Worm (Caenorhabditis elegans): ENCODE results near the gene sti-1.

Gene sti-1

ce11 chrV:728822-729493 lies 44.4 kb upstream of the sti-1 start:
- TF ChIP-seq lsy-2 (tag; optimal IDR thresholded peaks at IDR 0.05) = peak in 1 of 2 experiments; percentile 61
- TF ChIP-seq ztf-4 (tag; optimal IDR thresholded peaks at IDR 0.05) = peak; percentile 61
- TF ChIP-seq sem-4 (tag; optimal IDR thresholded peaks at IDR 0.05) = peak; percentile 21
- no peak for TF ChIP-seq skn-1 (tag; optimal IDR thresholded peaks at IDR 0.05)
- TF ChIP-seq lin-13 (GFP tag; optimal IDR thresholded peaks at IDR 0.05) = peak; percentile 42
- peak; percentile 56 for TF ChIP-seq mab-5 (tag; optimal IDR thresholded peaks at IDR 0.05)
- TF ChIP-seq dmd-4 (tag; optimal IDR thresholded peaks at IDR 0.05) = no peak
- TF ChIP-seq nhr-21 (tag; optimal IDR thresholded peaks at IDR 0.05) = peak; percentile 82
- peak in 1 of 2 experiments; percentile 4 for TF ChIP-seq mdl-1 (tag; optimal IDR thresholded peaks at IDR 0.05)
- no peak for TF ChIP-seq nhr-77 (tag; optimal IDR thresholded peaks at IDR 0.05)
- TF ChIP-seq gmeb-1 (tag; optimal IDR thresholded peaks at IDR 0.05) = no peak
- no peak for TF ChIP-seq blmp-1 (tag; optimal IDR thresholded peaks at IDR 0.05; ENCODE audit: insufficient read depth)
- no peak for TF ChIP-seq nhr-25 (tag; optimal IDR thresholded peaks at IDR 0.05)
- TF ChIP-seq unc-62 (GFP tag; optimal IDR thresholded peaks at IDR 0.05) = no peak
- no peak for TF ChIP-seq unc-55 (GFP tag; optimal IDR thresholded peaks at IDR 0.05)
- TF ChIP-seq Y55F3AM.14 (GFP tag; optimal IDR thresholded peaks at IDR 0.05) = peak; percentile 79
- peak; percentile 10 for TF ChIP-seq C34F6.9 (tag; optimal IDR thresholded peaks at IDR 0.05)
- peak; percentile 3 for TF ChIP-seq sma-3 (GFP tag; optimal IDR thresholded peaks at IDR 0.05)
- no peak for TF ChIP-seq ZK546.5 (tag; optimal IDR thresholded peaks at IDR 0.05)
- TF ChIP-seq nhr-129 (tag; optimal IDR thresholded peaks at IDR 0.05) = peak; percentile 89
- peak; percentile 49 for TF ChIP-seq nhr-6 (tag; optimal IDR thresholded peaks at IDR 0.05)
- peak; percentile 65 for TF ChIP-seq crh-2 (tag; optimal IDR thresholded peaks at IDR 0.05)
- no peak for TF ChIP-seq nhr-11 (tag; optimal IDR thresholded peaks at IDR 0.05)
- TF ChIP-seq aly-2 (tag; optimal IDR thresholded peaks at IDR 0.05) = no peak
- TF ChIP-seq fos-1 (tag; optimal IDR thresholded peaks at IDR 0.05) = no peak
- peak; percentile 74 for TF ChIP-seq ama-1 (optimal IDR thresholded peaks at IDR 0.05)
- peak; percentile 76 for TF ChIP-seq F13H6.1 (tag; optimal IDR thresholded peaks at IDR 0.05)
- peak; percentile 88 for TF ChIP-seq sma-9 (GFP tag; optimal IDR thresholded peaks at IDR 0.05)
- TF ChIP-seq sma-9 (tag; optimal IDR thresholded peaks at IDR 0.05) = no peak

- TF ChIP-seq nhr-25 (tag; optimal IDR thresholded peaks at IDR 0.05) = peak; percentile 67
- TF ChIP-seq aly-2 (tag; optimal IDR thresholded peaks at IDR 0.05) = no peak
- no peak for TF ChIP-seq ztf-1 (GFP tag; conservative IDR thresholded peaks at IDR 0.05)
- TF ChIP-seq mab-5 (tag; optimal IDR thresholded peaks at IDR 0.05) = no peak
- TF ChIP-seq blmp-1 (tag; optimal IDR thresholded peaks at IDR 0.05; ENCODE audit: insufficient read depth) = peak; percentile 41
- TF ChIP-seq unc-39 (tag; optimal IDR thresholded peaks at IDR 0.05) = no peak
- TF ChIP-seq lin-13 (GFP tag; optimal IDR thresholded peaks at IDR 0.05) = no peak
- no peak for TF ChIP-seq nhr-11 (tag; optimal IDR thresholded peaks at IDR 0.05)
- TF ChIP-seq fos-1 (tag; optimal IDR thresholded peaks at IDR 0.05) = peak; percentile 20
- no peak for TF ChIP-seq ceh-16 (tag; optimal IDR thresholded peaks at IDR 0.05)
- no peak for TF ChIP-seq ceh-82 (tag; optimal IDR thresholded peaks at IDR 0.05)
- TF ChIP-seq sem-4 (tag; optimal IDR thresholded peaks at IDR 0.05) = no peak
- no peak for TF ChIP-seq peb-1 (tag; optimal IDR thresholded peaks at IDR 0.05)
- no peak for TF ChIP-seq snpc-4 (tag; optimal IDR thresholded peaks at IDR 0.05)
- no peak for TF ChIP-seq mbf-1 (tag; optimal IDR thresholded peaks at IDR 0.05)
- no peak for TF ChIP-seq R02D3.7 (tag; optimal IDR thresholded peaks at IDR 0.05)
- peak; percentile 52 for TF ChIP-seq F13H6.1 (tag; optimal IDR thresholded peaks at IDR 0.05)
- TF ChIP-seq ZK546.5 (tag; optimal IDR thresholded peaks at IDR 0.05) = no peak
- TF ChIP-seq nhr-6 (tag; optimal IDR thresholded peaks at IDR 0.05) = no peak
- TF ChIP-seq unc-62 (GFP tag; optimal IDR thresholded peaks at IDR 0.05) = no peak
- TF ChIP-seq nhr-129 (tag; optimal IDR thresholded peaks at IDR 0.05) = peak; percentile 82
- no peak for TF ChIP-seq nhr-10 (tag; optimal IDR thresholded peaks at IDR 0.05)
- no peak for TF ChIP-seq skn-1 (tag; optimal IDR thresholded peaks at IDR 0.05)
- TF ChIP-seq ztf-11 (tag; optimal IDR thresholded peaks at IDR 0.05) = no peak
- no peak for TF ChIP-seq egl-27 (tag; optimal IDR thresholded peaks at IDR 0.05)
- no peak for TF ChIP-seq zag-1 (tag; optimal IDR thresholded peaks at IDR 0.05)
- no peak for TF ChIP-seq unc-55 (GFP tag; optimal IDR thresholded peaks at IDR 0.05)
- no peak for TF ChIP-seq elt-1 (tag; optimal IDR thresholded peaks at IDR 0.05)
- peak; percentile 81 for TF ChIP-seq sma-9 (GFP tag; optimal IDR thresholded peaks at IDR 0.05)
- TF ChIP-seq sma-9 (tag; optimal IDR thresholded peaks at IDR 0.05) = no peak
- no peak for TF ChIP-seq gmeb-1 (tag; optimal IDR thresholded peaks at IDR 0.05)
- no peak for TF ChIP-seq nhr-77 (tag; optimal IDR thresholded peaks at IDR 0.05)
- TF ChIP-seq alr-1 (tag; optimal IDR thresholded peaks at IDR 0.05) = no peak
- TF ChIP-seq elt-3 (tag; optimal IDR thresholded peaks at IDR 0.05) = no peak
- TF ChIP-seq ztf-4 (tag; optimal IDR thresholded peaks at IDR 0.05) = no peak
- TF ChIP-seq sma-3 (GFP tag; optimal IDR thresholded peaks at IDR 0.05) = peak; percentile 73
- no peak for TF ChIP-seq dmd-4 (tag; optimal IDR thresholded peaks at IDR 0.05)
- TF ChIP-seq nhr-23 (tag; optimal IDR thresholded peaks at IDR 0.05) = no peak
- TF ChIP-seq ama-1 (optimal IDR thresholded peaks at IDR 0.05) = peak; percentile 63
- peak; percentile 92 for TF ChIP-seq Y55F3AM.14 (GFP tag; optimal IDR thresholded peaks at IDR 0.05)
- TF ChIP-seq C34F6.9 (tag; optimal IDR thresholded peaks at IDR 0.05) = peak; percentile 30
- peak in 1 of 2 experiments; percentile 62 for TF ChIP-seq lsy-2 (tag; optimal IDR thresholded peaks at IDR 0.05)
- TF ChIP-seq lin-39 (tag; optimal IDR thresholded peaks at IDR 0.05) = no peak
- peak in 1 of 2 experiments; percentile 60 for TF ChIP-seq mdl-1 (tag; optimal IDR thresholded peaks at IDR 0.05)
- TF ChIP-seq crh-2 (tag; optimal IDR thresholded peaks at IDR 0.05) = peak; percentile 82
- TF ChIP-seq nhr-12 (tag; optimal IDR thresholded peaks at IDR 0.05) = no peak
- TF ChIP-seq lin-11 (tag; optimal IDR thresholded peaks at IDR 0.05) = no peak
Observed at ce11 chrV:730216-730615, 43.1 kb upstream of the sti-1 start.

Data from whole organism, L2 larva.